Worm (Caenorhabditis elegans): Measurements from ENCODE around the gene ZC13.10.

ZC13.10 gene

ce11 chrX:871957-872715, 30.3 kb downstream of the ZC13.10 start, which contains the start of gene F56F10.1:
Gene F56F10.1, plus strand, starts transcription at chrX:872603.
- no peak for TF ChIP-seq flt-1 (GFP tag; IDR thresholded peaks at IDR 0.05)
- no peak for TF ChIP-seq hnd-1 (tag; optimal IDR thresholded peaks at IDR 0.05)
- no peak for TF ChIP-seq tbx-11 (GFP tag; IDR thresholded peaks at IDR 0.05)
- TF ChIP-seq pes-1 (GFP tag; IDR thresholded peaks at IDR 0.05) = no peak
- TF ChIP-seq B0310.2 (tag; optimal IDR thresholded peaks at IDR 0.05) = no peak
- TF ChIP-seq tra-4 (tag; optimal IDR thresholded peaks at IDR 0.05) = no peak
- no peak for TF ChIP-seq sea-1 (GFP tag; conservative IDR thresholded peaks at IDR 0.05)
- TF ChIP-seq hmg-4 (GFP tag; optimal IDR thresholded peaks at IDR 0.05) = no peak
- no peak for TF ChIP-seq ceh-13 (GFP tag; optimal IDR thresholded peaks at IDR 0.05)

ce11 chrX:871020-871419, 31.4 kb downstream of the ZC13.10 start, which contains the start of gene lgl-1:
Gene lgl-1, minus strand, starts transcription at chrX:871089.
- TF ChIP-seq hmg-4 (GFP tag; optimal IDR thresholded peaks at IDR 0.05) (peak; percentile 90), scrt-1 (GFP tag; IDR thresholded peaks at IDR 0.05) (0 out of 2 replicates have a peak, but pooled peaks have one; percentile 41), ceh-36 (tag; optimal IDR thresholded peaks at IDR 0.05) (no peak), ets-7 (tag; optimal IDR thresholded peaks at IDR 0.05) (no peak), F13C5.2 (tag; optimal IDR thresholded peaks at IDR 0.05) (peak; percentile 45), B0310.2 (tag; optimal IDR thresholded peaks at IDR 0.05) (no peak), hnd-1 (tag; optimal IDR thresholded peaks at IDR 0.05) (no peak)

- no peak for TF ChIP-seq hnd-1 (tag; optimal IDR thresholded peaks at IDR 0.05)
- peak; percentile 62 for TF ChIP-seq pes-1 (GFP tag; IDR thresholded peaks at IDR 0.05)
Measured at ce11 chrX:865214-865613, 37.2 kb downstream of the ZC13.10 start.

ce11 chrX:864293-864731, 38.1 kb downstream of the ZC13.10 start:
- TF ChIP-seq flt-1 (GFP tag; IDR thresholded peaks at IDR 0.05) (no peak), ceh-36 (tag; optimal IDR thresholded peaks at IDR 0.05) (no peak), F13C5.2 (tag; optimal IDR thresholded peaks at IDR 0.05) (no peak), tra-4 (tag; optimal IDR thresholded peaks at IDR 0.05) (no peak), pes-1 (GFP tag; IDR thresholded peaks at IDR 0.05) (no peak), ets-7 (tag; optimal IDR thresholded peaks at IDR 0.05) (no peak), hnd-1 (tag; optimal IDR thresholded peaks at IDR 0.05) (no peak), B0310.2 (tag; optimal IDR thresholded peaks at IDR 0.05) (no peak), hmg-4 (GFP tag; optimal IDR thresholded peaks at IDR 0.05) (no peak), ama-1 (optimal IDR thresholded peaks at IDR 0.05) (no peak)

ce11 chrX:863478-863877, 38.9 kb downstream of the ZC13.10 start, which contains the start of gene cdo-1:
Gene cdo-1, minus strand, starts transcription at chrX:863578.
- TF ChIP-seq hmbx-1 (tag; optimal IDR thresholded peaks at IDR 0.05) = no peak
- TF ChIP-seq aly-1 (tag; optimal IDR thresholded peaks at IDR 0.05) = no peak
- no peak for TF ChIP-seq ceh-13 (GFP tag; optimal IDR thresholded peaks at IDR 0.05)
- TF ChIP-seq flt-1 (GFP tag; IDR thresholded peaks at IDR 0.05) = no peak
- no peak for TF ChIP-seq scrt-1 (GFP tag; IDR thresholded peaks at IDR 0.05)
- no peak for TF ChIP-seq ceh-36 (tag; optimal IDR thresholded peaks at IDR 0.05)
- no peak for TF ChIP-seq sea-1 (GFP tag; conservative IDR thresholded peaks at IDR 0.05)
- no peak for TF ChIP-seq tra-4 (tag; optimal IDR thresholded peaks at IDR 0.05)
- no peak for TF ChIP-seq B0310.2 (tag; optimal IDR thresholded peaks at IDR 0.05)
- no peak for TF ChIP-seq F13C5.2 (tag; optimal IDR thresholded peaks at IDR 0.05)
- TF ChIP-seq tbx-37 (GFP tag; conservative IDR thresholded peaks at IDR 0.05) = no peak
- TF ChIP-seq tbx-11 (GFP tag; IDR thresholded peaks at IDR 0.05) = no peak
- no peak for TF ChIP-seq ama-1 (optimal IDR thresholded peaks at IDR 0.05)
- no peak for TF ChIP-seq pes-1 (GFP tag; IDR thresholded peaks at IDR 0.05)
- TF ChIP-seq hmg-4 (GFP tag; optimal IDR thresholded peaks at IDR 0.05) = no peak
- TF ChIP-seq hnd-1 (tag; optimal IDR thresholded peaks at IDR 0.05) = no peak

ce11 chrX:861378-861777, 41.0 kb downstream of the ZC13.10 start:
- TF ChIP-seq flt-1 (GFP tag; IDR thresholded peaks at IDR 0.05) (no peak), ama-1 (optimal IDR thresholded peaks at IDR 0.05) (no peak), tra-4 (tag; optimal IDR thresholded peaks at IDR 0.05) (no peak), aly-1 (tag; optimal IDR thresholded peaks at IDR 0.05) (no peak), hnd-1 (tag; optimal IDR thresholded peaks at IDR 0.05) (no peak), F13C5.2 (tag; optimal IDR thresholded peaks at IDR 0.05) (no peak), B0310.2 (tag; optimal IDR thresholded peaks at IDR 0.05) (no peak), ets-7 (tag; optimal IDR thresholded peaks at IDR 0.05) (no peak), tbx-11 (GFP tag; IDR thresholded peaks at IDR 0.05) (no peak), tbx-37 (GFP tag; conservative IDR thresholded peaks at IDR 0.05) (no peak), hmbx-1 (tag; optimal IDR thresholded peaks at IDR 0.05) (no peak)

- TF ChIP-seq F13C5.2 (tag; optimal IDR thresholded peaks at IDR 0.05) (peak; percentile 31), sea-1 (GFP tag; conservative IDR thresholded peaks at IDR 0.05) (no peak)
Measured at ce11 chrX:859401-859800, 43.0 kb downstream of the ZC13.10 start, which contains the start of gene F56F10.2. Gene F56F10.2, plus strand, starts transcription at chrX:859615.

- TF ChIP-seq hmg-4 (GFP tag; optimal IDR thresholded peaks at IDR 0.05) = no peak
- TF ChIP-seq F13C5.2 (tag; optimal IDR thresholded peaks at IDR 0.05) = no peak
- no peak for TF ChIP-seq tbx-11 (GFP tag; IDR thresholded peaks at IDR 0.05)
- TF ChIP-seq pes-1 (GFP tag; IDR thresholded peaks at IDR 0.05) = no peak
- TF ChIP-seq sea-1 (GFP tag; conservative IDR thresholded peaks at IDR 0.05) = no peak
- TF ChIP-seq scrt-1 (GFP tag; IDR thresholded peaks at IDR 0.05) = no peak
- TF ChIP-seq B0310.2 (tag; optimal IDR thresholded peaks at IDR 0.05) = no peak
- no peak for TF ChIP-seq tra-4 (tag; optimal IDR thresholded peaks at IDR 0.05)
- no peak for TF ChIP-seq hnd-1 (tag; optimal IDR thresholded peaks at IDR 0.05)
- no peak for TF ChIP-seq ets-7 (tag; optimal IDR thresholded peaks at IDR 0.05)
- no peak for TF ChIP-seq hmbx-1 (tag; optimal IDR thresholded peaks at IDR 0.05)
- no peak for TF ChIP-seq tbx-37 (GFP tag; conservative IDR thresholded peaks at IDR 0.05)
- TF ChIP-seq ceh-13 (GFP tag; optimal IDR thresholded peaks at IDR 0.05) = no peak
- TF ChIP-seq ceh-36 (tag; optimal IDR thresholded peaks at IDR 0.05) = no peak
- TF ChIP-seq ama-1 (optimal IDR thresholded peaks at IDR 0.05) = no peak
- TF ChIP-seq aly-1 (tag; optimal IDR thresholded peaks at IDR 0.05) = no peak
- no peak for TF ChIP-seq flt-1 (GFP tag; IDR thresholded peaks at IDR 0.05)
Measured at ce11 chrX:857658-858057, 44.8 kb downstream of the ZC13.10 start.
